Worm (Caenorhabditis elegans) whole organism, L4 larva: ENCODE results near the gene C34B4.5.
A peak's percentile ranks its signal among the peaks of the same experiment; 100 is the strongest.

Experiments used
- D1046.2 ChIP-seq: fragments of 200-800 bp; sonication (Bioruptor generic); IDR thresholded peaks from 2 replicates; pipeline ENCODE4 v1.3.6; 2022; ENCODE audit warnings: missing genetic modification characterization, missing compliant biosample characterization
- F26F4.8 ChIP-seq: fragments of 200-800 bp; sonication (Bioruptor generic); conservative IDR thresholded peaks from 2 replicates; pipeline ENCODE4 v1.3.6; 2022; ENCODE audit warnings: missing genetic modification characterization, missing compliant biosample characterization
- F37D6.2 ChIP-seq: sonication (generic microtip); optimal IDR thresholded peaks from 2 replicates; lab custom pipeline; 2016; ENCODE audit warnings: mild to moderate bottlenecking, missing genetic modification characterization, missing compliant biosample characterization
- F44E2.7 ChIP-seq: fragments of 200-800 bp; sonication (Bioruptor generic); IDR thresholded peaks from 2 replicates; pipeline ENCODE4 v2.1.2; 2022; ENCODE audit warnings: missing genetic modification characterization, missing compliant biosample characterization
- Y105C5A.15 ChIP-seq: fragments of 200-800 bp; sonication (Bioruptor generic); IDR thresholded peaks from 2 replicates; pipeline ENCODE4 v1.3.6; 2022; ENCODE audit warnings: missing genetic modification characterization, missing compliant biosample characterization
- Y48G9A.11 ChIP-seq: fragments of 200-800 bp; sonication (Bioruptor generic); IDR thresholded peaks from 2 replicates; pipeline ENCODE4 v1.3.6; 2022; ENCODE audit warnings: missing genetic modification reagents, missing genetic modification characterization, missing compliant biosample characterization
- Y5F2A.4 ChIP-seq: fragments of 200-800 bp; sonication (Bioruptor generic); optimal IDR thresholded peaks from 2 replicates; lab custom pipeline; 2018; ENCODE audit warnings: mild to moderate bottlenecking, missing genetic modification characterization, missing compliant biosample characterization
- ZK546.5 ChIP-seq, 2 experiments: sonication (generic microtip); optimal IDR thresholded peaks; 2 replicates each; lab custom pipeline; 2017; ENCODE audit warnings: missing biosample characterization in 2 of 2, missing genetic modification characterization in 2 of 2
- ama-1 ChIP-seq: fragments of 150-350 bp; optimal IDR thresholded peaks from 2 replicates; lab custom pipeline; 2014; ENCODE audit warnings: inconsistent platforms, mixed read lengths
- ceh-20 ChIP-seq: fragments of 200-800 bp; sonication (Bioruptor generic); IDR thresholded peaks from 2 replicates; pipeline ENCODE4 v1.3.6; 2022; ENCODE audit warnings: missing genetic modification reagents, missing genetic modification characterization, missing compliant biosample characterization
- ceh-44 ChIP-seq: fragments of 200-800 bp; sonication (Bioruptor generic); IDR thresholded peaks from 2 replicates; pipeline ENCODE4 v1.3.6; 2022; ENCODE audit warnings: missing genetic modification reagents, missing genetic modification characterization, missing compliant biosample characterization
- ceh-82 ChIP-seq: sonication (generic microtip); optimal IDR thresholded peaks from 2 replicates; lab custom pipeline; 2017; ENCODE audit warnings: missing biosample characterization, missing genetic modification characterization
- daf-12 ChIP-seq: fragments of 150-350 bp; optimal IDR thresholded peaks from 2 replicates; lab custom pipeline; 2014; ENCODE audit warnings: missing biosample characterization, missing genetic modification reagents, missing genetic modification characterization
- daf-16 ChIP-seq, 3 experiments: sonication (generic microtip); optimal IDR thresholded peaks; 2 replicates each; lab custom pipeline; 2016 to 2017; ENCODE audit warnings: missing genetic modification characterization in 3 of 3, missing genetic modification reagents in 3 of 3, mild to moderate bottlenecking in 2 of 3, missing compliant biosample characterization in 2 of 3, missing biosample characterization in 1 of 3, moderate library complexity in 1 of 3
- daf-19 ChIP-seq: fragments of 200-800 bp; sonication (Bioruptor generic); conservative IDR thresholded peaks from 2 replicates; pipeline ENCODE4 v1.3.6; 2022; ENCODE audit warnings: missing genetic modification characterization, missing compliant biosample characterization
- dmd-6 ChIP-seq: fragments of 200-800 bp; sonication (Bioruptor generic); IDR thresholded peaks from 2 replicates; pipeline ENCODE4 v1.3.6; 2022; ENCODE audit warnings: missing genetic modification reagents, missing genetic modification characterization, missing compliant biosample characterization
- dmd-8 ChIP-seq: fragments of 200-800 bp; sonication (Bioruptor generic); IDR thresholded peaks from 2 replicates; pipeline ENCODE4 v1.3.6; 2022; ENCODE audit warnings: missing genetic modification characterization, missing compliant biosample characterization
- dpl-1 ChIP-seq: fragments of 150-350 bp; optimal IDR thresholded peaks from 2 replicates; lab custom pipeline; 2014; ENCODE audit warnings: missing biosample characterization, missing genetic modification reagents, missing genetic modification characterization
- duxl-1 ChIP-seq: sonication (generic microtip); optimal IDR thresholded peaks from 2 replicates; lab custom pipeline; 2016; ENCODE audit warnings: mild to moderate bottlenecking, missing genetic modification characterization, moderate library complexity, missing compliant biosample characterization; ENCODE audit not compliant: poor library complexity
- dve-1 ChIP-seq: sonication (generic microtip); optimal IDR thresholded peaks from 2 replicates; lab custom pipeline; 2017; ENCODE audit warnings: antibody characterized with exemption, mild to moderate bottlenecking, missing genetic modification characterization, missing compliant biosample characterization; ENCODE audit not compliant: insufficient read depth
- fos-1 ChIP-seq: fragments of 150-350 bp; optimal IDR thresholded peaks from 2 replicates; lab custom pipeline; 2014; ENCODE audit warnings: missing biosample characterization, missing genetic modification characterization
- hlh-30 ChIP-seq: sonication (generic microtip); optimal IDR thresholded peaks from 2 replicates; lab custom pipeline; 2017; ENCODE audit warnings: antibody characterized with exemption, mild to moderate bottlenecking, missing genetic modification characterization, missing compliant biosample characterization; ENCODE audit not compliant: insufficient read depth
- jun-1 ChIP-seq: fragments of 150-350 bp; optimal IDR thresholded peaks from 2 replicates; lab custom pipeline; 2014; ENCODE audit warnings: missing biosample characterization, missing genetic modification reagents, missing genetic modification characterization
- lim-7 ChIP-seq: fragments of 200-800 bp; sonication (Bioruptor generic); IDR thresholded peaks from 2 replicates; pipeline ENCODE4 v1.3.6; 2022; ENCODE audit warnings: missing genetic modification characterization, missing compliant biosample characterization
- lin-1 ChIP-seq: fragments of 200-800 bp; sonication (Bioruptor generic); IDR thresholded peaks from 2 replicates; pipeline ENCODE4 v1.3.6; 2022; ENCODE audit warnings: missing genetic modification reagents, missing genetic modification characterization, missing compliant biosample characterization
- lin-13 ChIP-seq: fragments of 150-350 bp; optimal IDR thresholded peaks from 2 replicates; lab custom pipeline; 2014; ENCODE audit warnings: missing biosample characterization, missing genetic modification reagents, missing genetic modification characterization
- lin-15B ChIP-seq: fragments of 150-350 bp; sonication (generic microtip); optimal IDR thresholded peaks from 3 replicates; lab custom pipeline; 2014; ENCODE audit warnings: missing biosample characterization, missing genetic modification characterization
- madf-5 ChIP-seq, 2 experiments: fragments of 200-800 bp; sonication (Bioruptor generic); IDR thresholded peaks; 2 replicates each; pipeline ENCODE4 v1.3.6; 2022; ENCODE audit warnings: missing compliant biosample characterization in 2 of 2, missing genetic modification characterization in 2 of 2
- madf-9 ChIP-seq: fragments of 200-800 bp; sonication (Bioruptor generic); conservative IDR thresholded peaks from 2 replicates; pipeline ENCODE4 v1.3.6; 2022; ENCODE audit warnings: missing genetic modification reagents, missing genetic modification characterization, missing compliant biosample characterization
- mxl-3 ChIP-seq: fragments of 200-800 bp; sonication (Bioruptor generic); optimal IDR thresholded peaks from 2 replicates; lab custom pipeline; 2018; ENCODE audit warnings: mild to moderate bottlenecking, missing genetic modification characterization, missing compliant biosample characterization
- nhr-10 ChIP-seq: fragments of 150-350 bp; optimal IDR thresholded peaks from 2 replicates; lab custom pipeline; 2014; ENCODE audit warnings: missing biosample characterization, missing genetic modification characterization
- nhr-102 ChIP-seq: sonication (generic microtip); optimal IDR thresholded peaks from 2 replicates; lab custom pipeline; 2016; ENCODE audit warnings: mild to moderate bottlenecking, missing genetic modification characterization, moderate library complexity, missing compliant biosample characterization
- nhr-11 ChIP-seq: fragments of 150-350 bp; optimal IDR thresholded peaks from 2 replicates; lab custom pipeline; 2014; ENCODE audit warnings: missing biosample characterization, missing genetic modification characterization
- nhr-111 ChIP-seq: fragments of 200-800 bp; sonication (Bioruptor generic); optimal IDR thresholded peaks from 2 replicates; lab custom pipeline; 2018; ENCODE audit warnings: mild to moderate bottlenecking, missing genetic modification characterization, missing compliant biosample characterization
- nhr-237 ChIP-seq: sonication (generic microtip); optimal IDR thresholded peaks from 2 replicates; lab custom pipeline; 2017; ENCODE audit warnings: missing biosample characterization, missing genetic modification characterization
- nhr-28 ChIP-seq: fragments of 150-350 bp; optimal IDR thresholded peaks from 2 replicates; lab custom pipeline; 2014; ENCODE audit warnings: missing biosample characterization, missing genetic modification characterization
- nhr-41 ChIP-seq: fragments of 200-800 bp; sonication (Bioruptor generic); IDR thresholded peaks from 2 replicates; pipeline ENCODE4 v1.3.6; 2022; ENCODE audit warnings: missing genetic modification reagents, missing genetic modification characterization, missing compliant biosample characterization
- nhr-48 ChIP-seq: sonication (generic microtip); optimal IDR thresholded peaks from 2 replicates; lab custom pipeline; 2016; ENCODE audit warnings: mild to moderate bottlenecking, missing genetic modification characterization, missing compliant biosample characterization
- php-3 ChIP-seq: fragments of 200-800 bp; sonication (Bioruptor generic); IDR thresholded peaks from 2 replicates; pipeline ENCODE4 v1.3.6; 2022; ENCODE audit warnings: missing genetic modification reagents, missing genetic modification characterization, missing compliant biosample characterization
- rbr-2 ChIP-seq: sonication (generic microtip); optimal IDR thresholded peaks from 2 replicates; lab custom pipeline; 2016; ENCODE audit warnings: missing genotype, missing genetic modification characterization, missing compliant biosample characterization
- sdz-12 ChIP-seq: fragments of 200-800 bp; sonication (Bioruptor generic); optimal IDR thresholded peaks from 2 replicates; lab custom pipeline; 2018; ENCODE audit warnings: mild to moderate bottlenecking, missing genetic modification characterization, missing compliant biosample characterization
- set-16 ChIP-seq: fragments of 200-800 bp; sonication (Bioruptor generic); IDR thresholded peaks from 2 replicates; pipeline ENCODE4 v1.3.6; 2022; ENCODE audit warnings: missing genetic modification reagents, missing genetic modification characterization, missing compliant biosample characterization
- snpc-1.2 ChIP-seq: fragments of 200-800 bp; sonication (Bioruptor generic); IDR thresholded peaks from 2 replicates; pipeline ENCODE4 v1.3.6; 2022; ENCODE audit warnings: missing genetic modification reagents, missing genetic modification characterization, missing compliant biosample characterization
- snpc-4 ChIP-seq: fragments of 150-350 bp; optimal IDR thresholded peaks from 2 replicates; lab custom pipeline; 2014; ENCODE audit warnings: missing biosample characterization, missing genetic modification characterization
- spr-3 ChIP-seq: fragments of 200-800 bp; sonication (Bioruptor generic); optimal IDR thresholded peaks from 2 replicates; lab custom pipeline; 2018; ENCODE audit warnings: mild to moderate bottlenecking, missing genetic modification characterization, missing compliant biosample characterization
- tag-97 ChIP-seq: fragments of 200-800 bp; sonication (Bioruptor generic); IDR thresholded peaks from 2 replicates; pipeline ENCODE4 v1.3.6; 2022; ENCODE audit warnings: missing genetic modification characterization, missing compliant biosample characterization
- unc-130 ChIP-seq: sonication (generic microtip); optimal IDR thresholded peaks from 2 replicates; lab custom pipeline; 2016; ENCODE audit warnings: missing genetic modification reagents, missing genetic modification characterization, missing compliant biosample characterization
- vab-7 ChIP-seq: fragments of 200-800 bp; sonication (Bioruptor generic); IDR thresholded peaks from 2 replicates; pipeline ENCODE4 v1.3.6; 2022; ENCODE audit warnings: missing genetic modification reagents, missing genetic modification characterization, missing compliant biosample characterization
- zip-11 ChIP-seq: fragments of 200-800 bp; sonication (Bioruptor generic); IDR thresholded peaks from 2 replicates; pipeline ENCODE4 v1.3.6; 2022; ENCODE audit warnings: missing genetic modification characterization, missing compliant biosample characterization
- zip-2 ChIP-seq: fragments of 150-350 bp; optimal IDR thresholded peaks from 2 replicates; lab custom pipeline; 2014; ENCODE audit warnings: missing biosample characterization, missing genetic modification characterization
- ztf-7 ChIP-seq: fragments of 150-350 bp; optimal IDR thresholded peaks from 2 replicates; lab custom pipeline; 2014; ENCODE audit warnings: missing biosample characterization, missing genetic modification characterization

C34B4.5 gene

ce11 chrV:13082442-13083126, 13.2 kb upstream of the C34B4.5 start, which contains the start of gene C34B4.2 (continued):
- no peak for TF ChIP-seq Y5F2A.4 (GFP tag; lab: Kevin White, UChicago)
- TF ChIP-seq ceh-44 (GFP tag; lab: Robert Waterston, UW) = no peak
- TF ChIP-seq tag-97 = no peak
- peak; percentile 3 to 89 for TF ChIP-seq daf-16 (GFP tag; optimal IDR thresholded peaks at IDR 0.05; lab: Kevin White, UChicago)
- peak; percentile 56 for TF ChIP-seq daf-16 (tag; optimal IDR thresholded peaks at IDR 0.05; lab: Kevin White, UChicago)
- peak; percentile 7 for TF ChIP-seq nhr-102 (tag; lab: Kevin White, UChicago)
- no peak for TF ChIP-seq daf-19
- no peak for TF ChIP-seq jun-1 (tag; lab: Kevin White, UChicago)
- no peak for TF ChIP-seq dpl-1 (GFP tag; lab: Kevin White, UChicago)
- TF ChIP-seq dmd-6 (GFP tag; lab: Robert Waterston, UW) = peak; percentile 79
- TF ChIP-seq ama-1 = no peak
- TF ChIP-seq nhr-237 (tag; lab: Kevin White, UChicago) = no peak
- TF ChIP-seq F26F4.8 = no peak
- no peak for TF ChIP-seq lim-7 (GFP tag; lab: Robert Waterston, UW)
- TF ChIP-seq ZK546.5 (tag; optimal IDR thresholded peaks at IDR 0.05; lab: Kevin White, UChicago) = no peak
- peak; percentile 51 for TF ChIP-seq nhr-11 (tag; lab: Kevin White, UChicago)
- no peak for TF ChIP-seq snpc-4 (tag; lab: Kevin White, UChicago)
- no peak for TF ChIP-seq madf-9 (GFP tag; lab: Robert Waterston, UW)
- no peak for TF ChIP-seq zip-11 (GFP tag; lab: Robert Waterston, UW)
- no peak for TF ChIP-seq zip-2 (tag; lab: Kevin White, UChicago)
- TF ChIP-seq set-16 (GFP tag; lab: Robert Waterston, UW) = no peak
- TF ChIP-seq snpc-1.2 (GFP tag; lab: Robert Waterston, UW) = no peak
- peak; percentile 66 for TF ChIP-seq mxl-3 (GFP tag; lab: Kevin White, UChicago)
- TF ChIP-seq fos-1 (tag; lab: Kevin White, UChicago) = no peak
- TF ChIP-seq Y48G9A.11 (GFP tag; lab: Robert Waterston, UW) = no peak
- TF ChIP-seq Y105C5A.15 (GFP tag; lab: Robert Waterston, UW) = no peak
- TF ChIP-seq nhr-111 (GFP tag; lab: Kevin White, UChicago) = no peak
- TF ChIP-seq spr-3 = no peak
- TF ChIP-seq lin-15B (tag; lab: Kevin White, UChicago) = no peak
- TF ChIP-seq nhr-48 = peak; percentile 51
- no peak for TF ChIP-seq nhr-10 (tag; lab: Kevin White, UChicago)
- TF ChIP-seq ceh-82 = no peak
- no peak for TF ChIP-seq F37D6.2 (tag; lab: Kevin White, UChicago)
- TF ChIP-seq duxl-1 (tag; lab: Kevin White, UChicago) = no peak
- TF ChIP-seq ztf-7 (tag; lab: Kevin White, UChicago) = peak; percentile 23
- no peak for TF ChIP-seq php-3
- no peak for TF ChIP-seq nhr-41 (GFP tag; lab: Robert Waterston, UW)
- TF ChIP-seq F44E2.7 (GFP tag; lab: Robert Waterston, UW) = no peak
- TF ChIP-seq ceh-20 (GFP tag; lab: Robert Waterston, UW) = no peak; the same call in 1 of the 2 replicates
- no peak for TF ChIP-seq madf-5 (GFP tag; IDR thresholded peaks at IDR 0.05; lab: Robert Waterston, UW)
- TF ChIP-seq vab-7 (GFP tag; lab: Robert Waterston, UW) = no peak
- TF ChIP-seq dve-1 (tag; lab: Kevin White, UChicago) = peak; percentile 57
- peak; percentile 55 for TF ChIP-seq nhr-28 (tag; lab: Kevin White, UChicago)
- TF ChIP-seq lin-1 (GFP tag; lab: Robert Waterston, UW) = peak; percentile 68; the same call in 1 of the 2 replicates
- no peak for TF ChIP-seq dmd-8
- no peak for TF ChIP-seq daf-12 (tag; lab: Kevin White, UChicago)
- TF ChIP-seq unc-130 (GFP tag; lab: Kevin White, UChicago) = no peak
- TF ChIP-seq lin-13 (GFP tag; lab: Kevin White, UChicago) = no peak
- no peak for TF ChIP-seq D1046.2 (GFP tag; lab: Robert Waterston, UW)
- TF ChIP-seq sdz-12 = no peak
- peak; percentile 3 for TF ChIP-seq hlh-30 (tag; lab: Kevin White, UChicago)
- peak; percentile 3 for TF ChIP-seq rbr-2 (tag; lab: Kevin White, UChicago)
